Fruit fly (Drosophila melanogaster) whole organism, wandering third instar larva: ENCODE results near the gene Cox11.
A peak's percentile ranks its signal among the peaks of the same experiment; 100 is the strongest.

ENCODE experiments used
- Abd-B ChIP-seq: fragments of >200 bp; optimal IDR thresholded peaks from 2 replicates; lab custom pipeline; 2017; ENCODE audit warnings: missing biosample characterization, missing genetic modification characterization
- CG32264 ChIP-seq: fragments of 200-800 bp; sonication (Bioruptor generic); optimal IDR thresholded peaks from 2 replicates; lab custom pipeline; 2016; ENCODE audit warnings: missing biosample characterization, missing genetic modification characterization
- CG9705 ChIP-seq: fragments of 200-800 bp; sonication (Bioruptor generic); optimal IDR thresholded peaks from 2 replicates; lab custom pipeline; 2018; ENCODE audit warnings: missing biosample characterization, mild to moderate bottlenecking, missing genetic modification characterization
- CrebA ChIP-seq: fragments of 200-800 bp; sonication (Bioruptor generic); optimal IDR thresholded peaks from 2 replicates; lab custom pipeline; 2016; ENCODE audit warnings: missing biosample characterization, mild to moderate bottlenecking, missing genetic modification characterization, borderline replicate concordance
- Dfd ChIP-seq: fragments of >200 bp; optimal IDR thresholded peaks from 2 replicates; lab custom pipeline; 2017; ENCODE audit warnings: missing biosample characterization, missing genetic modification characterization
- Dif ChIP-seq: fragments of 200-275, 200-300 bp; sonication (Bioruptor generic); optimal IDR thresholded peaks from 2 replicates; lab custom pipeline; 2018; ENCODE audit warnings: missing biosample characterization, missing genetic modification characterization; ENCODE audit not compliant: partially characterized antibody
- GATAd ChIP-seq: sonication (Bioruptor generic); optimal IDR thresholded peaks from 2 replicates; lab custom pipeline; 2016; ENCODE audit warnings: missing biosample characterization, missing genetic modification characterization
- HLH106 ChIP-seq: fragments of 200-800 bp; optimal IDR thresholded peaks from 3 replicates; lab custom pipeline; 2019; ENCODE audit warnings: missing biosample characterization, mild to moderate bottlenecking, missing genetic modification characterization, moderate library complexity
- Hnf4 ChIP-seq: fragments of 200-800 bp; sonication (Bioruptor generic); optimal IDR thresholded peaks from 2 replicates; lab custom pipeline; 2016; ENCODE audit warnings: missing biosample characterization, mild to moderate bottlenecking, missing genetic modification characterization
- Hr78 ChIP-seq: fragments of >200 bp; optimal IDR thresholded peaks from 2 replicates; lab custom pipeline; 2017; ENCODE audit warnings: missing biosample characterization, missing genetic modification characterization
- Hr83 ChIP-seq: fragments of 200-300 bp; sonication (Bioruptor generic); optimal IDR thresholded peaks from 2 replicates; lab custom pipeline; 2016; ENCODE audit warnings: missing biosample characterization, mild to moderate bottlenecking, missing genetic modification characterization, moderate library complexity; ENCODE audit not compliant: poor library complexity, severe bottlenecking
- Jra ChIP-seq: sonication (Bioruptor generic); optimal IDR thresholded peaks from 2 replicates; lab custom pipeline; 2016; ENCODE audit warnings: missing biosample characterization, missing genetic modification characterization
- Mio ChIP-seq: sonication (Bioruptor generic); optimal IDR thresholded peaks from 2 replicates; lab custom pipeline; 2016; ENCODE audit warnings: missing biosample characterization, missing genetic modification characterization
- Myc ChIP-seq: fragments of >200 bp; optimal IDR thresholded peaks from 2 replicates; lab custom pipeline; 2017
- N ChIP-seq: fragments of >200 bp; optimal IDR thresholded peaks from 2 replicates; lab custom pipeline; 2018; ENCODE audit warnings: missing biosample characterization, missing external identifiers, missing genetic modification characterization
- OdsH ChIP-seq: fragments of 200-800 bp; sonication (Bioruptor generic); optimal IDR thresholded peaks from 2 replicates; lab custom pipeline; 2016; ENCODE audit warnings: missing biosample characterization, mild to moderate bottlenecking, missing genetic modification characterization
- Rel ChIP-seq, 2 experiments: fragments of 200-800 bp; sonication (Bioruptor generic) in 1 of 2; optimal IDR thresholded peaks; 2 replicates in 1 of 2; 3 replicates in 1 of 2; lab custom pipeline; 2016 to 2019; ENCODE audit warnings: mild to moderate bottlenecking in 2 of 2, missing biosample characterization in 2 of 2, missing genetic modification characterization in 2 of 2, moderate library complexity in 1 of 2
- Sp1 ChIP-seq: fragments of 200-800 bp; sonication (Bioruptor generic); optimal IDR thresholded peaks from 3 replicates; lab custom pipeline; 2019; ENCODE audit warnings: missing biosample characterization, mild to moderate bottlenecking, missing genetic modification characterization, moderate library complexity
- Vsx2 ChIP-seq: fragments of 200-300, 225-300 bp; sonication (Bioruptor generic); optimal IDR thresholded peaks from 2 replicates; lab custom pipeline; 2018; ENCODE audit warnings: missing biosample characterization, missing genetic modification characterization; ENCODE audit not compliant: partially characterized antibody
- br ChIP-seq: fragments of 200-800 bp; sonication (Bioruptor generic); optimal IDR thresholded peaks from 2 replicates; lab custom pipeline; 2016; ENCODE audit warnings: missing biosample characterization, missing genetic modification characterization
- brk ChIP-seq: fragments of 200-800 bp; sonication (Bioruptor generic); optimal IDR thresholded peaks from 2 replicates; lab custom pipeline; 2016; ENCODE audit warnings: missing biosample characterization, mild to moderate bottlenecking, missing genetic modification characterization
- dl ChIP-seq, 2 experiments: fragments of 175-275, 200-275 bp in 1 of 2; fragments of 200-275 bp in 1 of 2; sonication (Bioruptor generic); optimal IDR thresholded peaks; lab custom pipeline; 2018; ENCODE audit warnings: mild to moderate bottlenecking in 2 of 2, missing biosample characterization in 2 of 2, missing genetic modification characterization in 2 of 2, moderate library complexity in 2 of 2; ENCODE audit not compliant: partially characterized antibody in 2 of 2, insufficient read depth in 1 of 2
- dmrt93B ChIP-seq: fragments of 200-800 bp; sonication (Bioruptor generic); optimal IDR thresholded peaks from 2 replicates; lab custom pipeline; 2018; ENCODE audit warnings: missing biosample characterization, mild to moderate bottlenecking, missing genetic modification characterization
- dsf ChIP-seq: sonication (Bioruptor generic); optimal IDR thresholded peaks from 2 replicates; lab custom pipeline; 2016; ENCODE audit warnings: missing biosample characterization, missing genetic modification characterization, borderline replicate concordance
- ey ChIP-seq: fragments of 200-800 bp; sonication (Bioruptor generic); optimal IDR thresholded peaks from 2 replicates; lab custom pipeline; 2016; ENCODE audit warnings: missing biosample characterization, missing genetic modification characterization
- foxo ChIP-seq, 2 experiments: fragments of 200-800 bp; sonication (Bioruptor generic); optimal IDR thresholded peaks; 2 replicates in 1 of 2; 3 replicates in 1 of 2; lab custom pipeline; 2016 to 2017; ENCODE audit warnings: missing biosample characterization in 2 of 2, missing genetic modification characterization in 2 of 2
- fru ChIP-seq: fragments of 200-800 bp; sonication (Bioruptor generic); optimal IDR thresholded peaks from 3 replicates; lab custom pipeline; 2016; ENCODE audit warnings: missing biosample characterization, mild to moderate bottlenecking, missing genetic modification characterization
- h ChIP-seq: fragments of 200-800 bp; sonication (Bioruptor generic); optimal IDR thresholded peaks from 3 replicates; lab custom pipeline; 2016; ENCODE audit warnings: missing biosample characterization, mild to moderate bottlenecking, missing genetic modification characterization
- jim ChIP-seq: fragments of 175-275, 200-325 bp; sonication (Bioruptor generic); optimal IDR thresholded peaks from 2 replicates; lab custom pipeline; 2016; ENCODE audit warnings: missing biosample characterization, mild to moderate bottlenecking, missing genetic modification characterization
- lola ChIP-seq: fragments of >200 bp; optimal IDR thresholded peaks from 2 replicates; lab custom pipeline; 2017; ENCODE audit warnings: missing biosample characterization, missing genetic modification characterization
- pan ChIP-seq: fragments of >200 bp; optimal IDR thresholded peaks from 2 replicates; lab custom pipeline; 2017
- psq ChIP-seq: fragments of 200-800 bp; sonication (Bioruptor generic); optimal IDR thresholded peaks from 3 replicates; lab custom pipeline; 2017; ENCODE audit warnings: missing biosample characterization, mild to moderate bottlenecking, missing genetic modification characterization, moderate library complexity
- rgr ChIP-seq: fragments of 200-800 bp; sonication (Bioruptor generic); optimal IDR thresholded peaks from 3 replicates; lab custom pipeline; 2016; ENCODE audit warnings: missing biosample characterization, mild to moderate bottlenecking, missing genetic modification characterization
- sage ChIP-seq: fragments of 200-800 bp; sonication (Bioruptor generic); optimal IDR thresholded peaks from 2 replicates; lab custom pipeline; 2016; ENCODE audit warnings: missing biosample characterization, mild to moderate bottlenecking, missing genetic modification characterization
- sv ChIP-seq: fragments of 200-800 bp; sonication (Bioruptor generic); optimal IDR thresholded peaks from 3 replicates; lab custom pipeline; 2016; ENCODE audit warnings: missing biosample characterization, missing genetic modification characterization
- tai ChIP-seq: sonication (Bioruptor generic); optimal IDR thresholded peaks from 2 replicates; lab custom pipeline; 2016; ENCODE audit warnings: missing biosample characterization, missing genetic modification characterization
- usp ChIP-seq: fragments of >200 bp; optimal IDR thresholded peaks from 2 replicates; lab custom pipeline; 2017; ENCODE audit warnings: missing biosample characterization, missing genetic modification characterization
- woc ChIP-seq: sonication (Bioruptor generic); optimal IDR thresholded peaks from 2 replicates; lab custom pipeline; 2016; ENCODE audit warnings: missing biosample characterization, mild to moderate bottlenecking, missing genetic modification characterization

Cox11 gene

dm6 chr2L:5526738-5527137 lies at the start of gene Cox11:
Gene Cox11 (plus strand): TSS chr2L:5526957.
- no peak for TF ChIP-seq N
- no peak for TF ChIP-seq h (GFP tag; lab: Kevin White, UChicago)
- no peak for TF ChIP-seq rgr (GFP tag; lab: Kevin White, UChicago)
- no peak for TF ChIP-seq Mio (GFP tag; lab: Kevin White, UChicago)
- no peak for TF ChIP-seq Hr78 (GFP tag; lab: Kevin White, UChicago)
- TF ChIP-seq jim (GFP tag; lab: Kevin White, UChicago): no peak
- no peak for TF ChIP-seq Vsx2 (GFP tag; lab: Kevin White, UChicago)
- no peak for TF ChIP-seq woc (GFP tag; lab: Kevin White, UChicago)
- TF ChIP-seq GATAd: no peak
- TF ChIP-seq CrebA: no peak
- no peak for TF ChIP-seq Myc (lab: Kevin White, UChicago)

- TF ChIP-seq CG9705 (GFP tag; lab: Kevin White, UChicago) (no peak), Dif (no peak), sv (no peak), br (GFP tag; lab: Kevin White, UChicago) (no peak), h (GFP tag; lab: Kevin White, UChicago) (no peak), Sp1 (no peak), Hnf4 (no peak), Jra (GFP tag; lab: Kevin White, UChicago) (no peak), GATAd (no peak), Rel (GFP tag; optimal IDR thresholded peaks at IDR 0.05; lab: Kevin White, UChicago) (no peak), Rel (tag; optimal IDR thresholded peaks at IDR 0.05; lab: Kevin White, UChicago) (no peak), fru (GFP tag; lab: Kevin White, UChicago) (no peak), lola (GFP tag; lab: Kevin White, UChicago) (no peak), OdsH (GFP tag; lab: Kevin White, UChicago) (no peak)
Observed at dm6 chr2L:5478273-5478672, 48.5 kb upstream of the Cox11 start.

dm6 chr2L:5479128-5479527 lies 47.6 kb upstream of the Cox11 start:
- no peak for TF ChIP-seq CG9705 (GFP tag; lab: Kevin White, UChicago)
- TF ChIP-seq, all 38 proteins: peak for 0

dm6 chr2L:5479971-5480370 lies 46.8 kb upstream of the Cox11 start:
- TF ChIP-seq br (GFP tag; lab: Kevin White, UChicago): peak; percentile 68
- no peak for TF ChIP-seq jim (GFP tag; lab: Kevin White, UChicago)
- no peak for TF ChIP-seq sage
- peak; percentile 58 for TF ChIP-seq rgr (GFP tag; lab: Kevin White, UChicago)
- TF ChIP-seq OdsH (GFP tag; lab: Kevin White, UChicago): peak; percentile 56
- TF ChIP-seq Hr78 (GFP tag; lab: Kevin White, UChicago): no peak
- no peak for TF ChIP-seq sv
- peak; percentile 63 for TF ChIP-seq Sp1
- TF ChIP-seq CG9705 (GFP tag; lab: Kevin White, UChicago): peak; percentile 9
- TF ChIP-seq fru (GFP tag; lab: Kevin White, UChicago): peak; percentile 76
- TF ChIP-seq usp: no peak
- TF ChIP-seq ey (GFP tag; lab: Kevin White, UChicago): peak; percentile 69
- no peak for TF ChIP-seq Mio (GFP tag; lab: Kevin White, UChicago)
- TF ChIP-seq Rel (GFP tag; optimal IDR thresholded peaks at IDR 0.05; lab: Kevin White, UChicago): no peak
- no peak for TF ChIP-seq Rel (tag; optimal IDR thresholded peaks at IDR 0.05; lab: Kevin White, UChicago)
- no peak for TF ChIP-seq Abd-B
- TF ChIP-seq tai (GFP tag; lab: Kevin White, UChicago): no peak
- peak in 1 of 2 experiments; percentile 82 for TF ChIP-seq foxo (GFP tag; optimal IDR thresholded peaks at IDR 0.05; lab: Kevin White, UChicago)
- TF ChIP-seq CrebA: no peak
- no peak for TF ChIP-seq GATAd
- peak; percentile 25 for TF ChIP-seq dmrt93B (GFP tag; lab: Kevin White, UChicago)
- no peak for TF ChIP-seq pan (lab: Kevin White, UChicago)
- peak; percentile 43 for TF ChIP-seq Hnf4
- no peak for TF ChIP-seq Jra (GFP tag; lab: Kevin White, UChicago)
- TF ChIP-seq Dfd: no peak
- TF ChIP-seq lola (GFP tag; lab: Kevin White, UChicago): no peak
- TF ChIP-seq woc (GFP tag; lab: Kevin White, UChicago): peak; percentile 35
- TF ChIP-seq h (GFP tag; lab: Kevin White, UChicago): peak; percentile 64
- no peak for TF ChIP-seq CG32264 (GFP tag; lab: Kevin White, UChicago)
- TF ChIP-seq psq (GFP tag; lab: Kevin White, UChicago): peak; percentile 35
- no peak for TF ChIP-seq N
- TF ChIP-seq Dif: no peak
- TF ChIP-seq Myc (lab: Kevin White, UChicago): no peak
- TF ChIP-seq Vsx2 (GFP tag; lab: Kevin White, UChicago): no peak
- no peak for TF ChIP-seq brk (GFP tag; lab: Kevin White, UChicago)
- TF ChIP-seq Hr83 (GFP tag; lab: Kevin White, UChicago): no peak
- TF ChIP-seq dl (GFP tag; optimal IDR thresholded peaks at IDR 0.05; lab: Kevin White, UChicago; ENCODE audit: insufficient read depth in 1 of 2, partially characterized antibody in 2 of 2): no peak
- TF ChIP-seq dsf (GFP tag; lab: Kevin White, UChicago): no peak
- TF ChIP-seq HLH106 (tag; lab: Kevin White, UChicago): peak; percentile 62
